Worm (Caenorhabditis elegans) whole organism, early embryonic: ENCODE data around the gene T05C12.15.

Source experiments
- flt-1 ChIP-seq: fragments of 200-800 bp; sonication (Bioruptor generic); IDR thresholded peaks from 2 replicates; pipeline ENCODE4 v1.3.6; 2022; ENCODE audit warnings: missing genetic modification characterization, missing compliant biosample characterization
- sea-1 ChIP-seq: fragments of 200-800 bp; sonication (Bioruptor generic); conservative IDR thresholded peaks from 2 replicates; pipeline ENCODE4 v1.3.6; 2022; ENCODE audit warnings: missing genetic modification characterization, missing compliant biosample characterization

DNA sequence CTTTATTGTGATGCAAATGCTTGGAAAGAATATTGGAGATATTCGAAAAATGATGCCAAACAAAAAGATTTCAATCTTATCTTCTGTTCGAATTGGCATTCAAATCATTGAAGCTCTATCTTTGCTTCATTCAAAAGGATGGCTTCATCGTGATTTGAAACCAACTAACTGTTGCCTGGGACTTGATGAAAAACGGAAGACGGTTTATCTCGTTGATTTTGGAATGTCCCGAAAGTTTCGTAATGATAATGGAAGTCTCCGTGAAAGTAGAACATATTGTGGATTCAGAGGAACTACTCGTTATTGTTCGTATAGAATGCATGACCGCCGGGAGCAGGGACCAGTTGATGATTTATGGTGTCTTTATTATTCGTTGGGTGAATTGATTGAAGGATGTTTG lies 4.8 kb downstream of the T05C12.15 start:
- TF ChIP-seq sea-1 (GFP tag; lab: Robert Waterston, UW) (no peak), flt-1 (no peak)
